Worm (Caenorhabditis elegans): ENCODE results near the gene T07A9.15.

DNA sequence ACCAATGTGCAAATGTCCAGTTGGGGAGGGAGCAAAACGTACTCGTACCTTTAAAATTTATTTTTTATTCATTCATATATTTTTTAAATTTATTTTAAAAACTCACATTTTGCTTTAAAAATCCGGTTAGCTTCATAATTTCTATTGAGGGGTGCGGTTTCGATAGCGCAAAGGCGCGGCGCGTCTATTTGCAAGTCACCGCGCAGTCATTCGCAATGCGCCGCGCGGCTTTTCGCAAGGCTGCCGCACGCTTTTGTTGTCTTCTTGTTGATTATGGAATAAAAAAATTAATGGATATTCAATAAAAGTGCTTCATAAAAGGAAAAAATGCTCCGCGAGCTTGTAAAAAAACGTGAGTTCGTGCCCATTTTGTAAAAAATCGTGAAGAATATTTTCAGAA is 3.1 kb downstream of the T07A9.15 start, which contains the start of the genes ears-2 and uncp-18:
- peak; percentile 97 for TF ChIP-seq pqm-1 (tag; optimal IDR thresholded peaks at IDR 0.05)
- peak; percentile 98 for TF ChIP-seq ets-4 (tag; optimal IDR thresholded peaks at IDR 0.05)
- peak; percentile 100 for TF ChIP-seq elt-2 (tag; optimal IDR thresholded peaks at IDR 0.05)
- peak; percentile 2 for TF ChIP-seq nhr-11 (tag; optimal IDR thresholded peaks at IDR 0.05)
- no peak for TF ChIP-seq ama-1 (optimal IDR thresholded peaks at IDR 0.05)
- peak; percentile 90 for TF ChIP-seq fkh-6 (tag; optimal IDR thresholded peaks at IDR 0.05)
- peak; percentile 98 for TF ChIP-seq dmd-4 (tag; optimal IDR thresholded peaks at IDR 0.05; ENCODE audit: borderline replicate concordance)
- TF ChIP-seq hlh-30 (tag; optimal IDR thresholded peaks at IDR 0.05; ENCODE audit: insufficient read depth): peak; percentile 39
- peak; percentile 89 for TF ChIP-seq fkh-10 (GFP tag; optimal IDR thresholded peaks at IDR 0.05)
- TF ChIP-seq ceh-6 (GFP tag; optimal IDR thresholded peaks at IDR 0.05): peak; percentile 91
